Fruit fly (Drosophila melanogaster): Measurements from ENCODE around the gene Sox21a.

The Sox21a gene

DNA sequence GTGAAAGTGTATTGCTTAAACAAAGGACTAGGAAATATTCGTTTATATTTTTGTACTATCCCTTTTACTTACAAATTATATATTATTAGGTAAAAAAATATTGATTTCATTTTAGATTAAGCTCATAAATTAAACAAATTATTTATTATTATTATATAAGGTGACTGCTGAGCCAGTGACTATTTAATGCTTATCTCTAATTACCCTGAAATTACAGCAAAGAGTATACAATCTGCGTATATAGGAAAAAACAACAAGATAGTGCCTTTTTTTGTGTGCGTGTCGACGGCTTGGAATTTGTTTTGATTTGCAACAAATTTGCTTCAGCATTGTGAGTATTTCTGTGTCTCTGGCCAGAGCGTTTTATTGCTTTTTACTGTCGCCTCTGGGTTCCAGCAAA is 18.4 kb downstream of the Sox21a start:
- no peak for TF ChIP-seq Eip93F (GFP tag; optimal IDR thresholded peaks at IDR 0.05)
- no peak for TF ChIP-seq Gug (GFP tag; IDR thresholded peaks at IDR 0.05)
- TF ChIP-seq CG34406 (GFP tag; optimal IDR thresholded peaks at IDR 0.05), result no peak
- TF ChIP-seq CG16779 (tag; optimal IDR thresholded peaks at IDR 0.05), result no peak
- no peak for TF ChIP-seq achi (GFP tag; optimal IDR thresholded peaks at IDR 0.05)
- TF ChIP-seq Eip75B (GFP tag; optimal IDR thresholded peaks at IDR 0.05), result no peak
- no peak for TF ChIP-seq OdsH (GFP tag; optimal IDR thresholded peaks at IDR 0.05)
- no peak for TF ChIP-seq spab (GFP tag; optimal IDR thresholded peaks at IDR 0.05)
- no peak for TF ChIP-seq CG8119 (GFP tag; IDR thresholded peaks at IDR 0.05)
- no peak for TF ChIP-seq CG10631 (GFP tag; optimal IDR thresholded peaks at IDR 0.05)
- no peak for TF ChIP-seq Hr38 (GFP tag; optimal IDR thresholded peaks at IDR 0.05)
- TF ChIP-seq vri (GFP tag; optimal IDR thresholded peaks at IDR 0.05), result no peak
- TF ChIP-seq CG8632 (GFP tag; optimal IDR thresholded peaks at IDR 0.05), result no peak
- TF ChIP-seq CG6808 (GFP tag; optimal IDR thresholded peaks at IDR 0.05), result no peak
- no peak for TF ChIP-seq Ets96B (tag; optimal IDR thresholded peaks at IDR 0.05)
- no peak for TF ChIP-seq dsx (GFP tag; optimal IDR thresholded peaks at IDR 0.05; ENCODE audit: poor library complexity, severe bottlenecking)
- no peak for TF ChIP-seq CG8319 (GFP tag; optimal IDR thresholded peaks at IDR 0.05)

DNA sequence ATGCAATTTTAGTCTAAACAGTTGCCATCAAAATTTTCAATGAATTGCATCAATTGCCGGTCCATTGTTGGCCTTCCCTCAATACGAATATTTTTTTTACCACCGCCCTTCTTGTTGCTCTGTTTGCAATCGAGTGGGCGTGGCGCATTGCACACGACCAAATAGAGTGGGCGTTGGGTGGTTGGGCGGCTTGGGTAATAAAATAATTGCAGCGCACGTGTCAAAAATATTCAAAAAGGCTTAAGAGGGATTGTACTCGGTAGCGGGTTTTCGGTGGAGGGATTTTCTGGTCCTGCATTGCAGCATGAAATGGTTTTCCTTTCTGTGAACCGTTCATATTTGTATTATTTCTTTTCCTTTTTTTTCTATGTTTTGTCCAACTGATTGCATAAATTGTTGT is 18.9 kb downstream of the Sox21a start:
- TF ChIP-seq cyc (GFP tag; optimal IDR thresholded peaks at IDR 0.05) (no peak), CG11762 (GFP tag; optimal IDR thresholded peaks at IDR 0.05; ENCODE audit: insufficient read depth) (no peak), Gug (GFP tag; IDR thresholded peaks at IDR 0.05) (no peak), Smox (GFP tag; optimal IDR thresholded peaks at IDR 0.05) (no peak), Hr38 (GFP tag; optimal IDR thresholded peaks at IDR 0.05) (no peak), Ets21C (GFP tag; optimal IDR thresholded peaks at IDR 0.05) (no peak), CG32006 (GFP tag; optimal IDR thresholded peaks at IDR 0.05) (no peak), CG10631 (GFP tag; optimal IDR thresholded peaks at IDR 0.05) (no peak), fd85E (GFP tag; optimal IDR thresholded peaks at IDR 0.05) (no peak), net (GFP tag; optimal IDR thresholded peaks at IDR 0.05) (no peak), eg (GFP tag; IDR thresholded peaks at IDR 0.05) (no peak), achi (GFP tag; optimal IDR thresholded peaks at IDR 0.05) (no peak), ss (GFP tag; optimal IDR thresholded peaks at IDR 0.05) (no peak), dac (GFP tag; optimal IDR thresholded peaks at IDR 0.05) (no peak), esn (GFP tag; optimal IDR thresholded peaks at IDR 0.05) (no peak), CG6854 (GFP tag; optimal IDR thresholded peaks at IDR 0.05) (no peak)

- TF ChIP-seq CG4318 (GFP tag; optimal IDR thresholded peaks at IDR 0.05) (no peak), CG1621 (tag; optimal IDR thresholded peaks at IDR 0.05) (no peak), Eip93F (GFP tag; optimal IDR thresholded peaks at IDR 0.05) (no peak), CG8319 (GFP tag; optimal IDR thresholded peaks at IDR 0.05) (no peak), ss (GFP tag; optimal IDR thresholded peaks at IDR 0.05) (no peak), Gug (GFP tag; IDR thresholded peaks at IDR 0.05) (no peak), CG11902 (GFP tag; optimal IDR thresholded peaks at IDR 0.05) (no peak), CG8632 (GFP tag; optimal IDR thresholded peaks at IDR 0.05) (no peak), pdm3 (GFP tag; optimal IDR thresholded peaks at IDR 0.05) (no peak), CG6792 (GFP tag; optimal IDR thresholded peaks at IDR 0.05) (no peak), Met (GFP tag; optimal IDR thresholded peaks at IDR 0.05) (peak; percentile 5), CG6163 (GFP tag; IDR thresholded peaks at IDR 0.05) (no peak), CG31627 (GFP tag; optimal IDR thresholded peaks at IDR 0.05) (no peak), svp (GFP tag) (peak; percentile 62), Eip78C (GFP tag) (peak; percentile 39)
Measured at dm6 chr3L:14086225-14086624, 21.7 kb downstream of the Sox21a start.
